Fruit fly (Drosophila melanogaster): ENCODE data around the gene CG10428.

CG10428 gene

dm6 chr2L:18953512-18954254 is 5.0 kb downstream of the CG10428 start (continued):
- TF ChIP-seq unpg (GFP tag; optimal IDR thresholded peaks at IDR 0.05) = peak; percentile 17
- no peak for TF ChIP-seq CG6765 (GFP tag; optimal IDR thresholded peaks at IDR 0.05)
- TF ChIP-seq CG6813 (GFP tag; optimal IDR thresholded peaks at IDR 0.05) = peak; percentile 9
- TF ChIP-seq lilli (GFP tag; optimal IDR thresholded peaks at IDR 0.05) = no peak
- no peak; the same call in 2 of the 3 replicates for TF ChIP-seq tgo (GFP tag; IDR thresholded peaks at IDR 0.05)
- peak; percentile 9 for TF ChIP-seq CG13775 (GFP tag; optimal IDR thresholded peaks at IDR 0.05)
- TF ChIP-seq row (GFP tag; IDR thresholded peaks at IDR 0.05) = peak; percentile 66
- no peak for TF ChIP-seq CG3407 (GFP tag; optimal IDR thresholded peaks at IDR 0.05)
- TF ChIP-seq odd (GFP tag; optimal IDR thresholded peaks at IDR 0.05) = peak; percentile 25
- TF ChIP-seq pan (optimal IDR thresholded peaks at IDR 0.05) = no peak
- TF ChIP-seq pan (GFP tag; optimal IDR thresholded peaks at IDR 0.05 in 1 of 2, IDR thresholded peaks at IDR 0.05 in 1 of 2) = no peak
- TF ChIP-seq gem (tag; optimal IDR thresholded peaks at IDR 0.05) = peak; percentile 71
- no peak for TF ChIP-seq jigr1 (GFP tag; IDR thresholded peaks at IDR 0.05)
- TF ChIP-seq Camta (GFP tag; optimal IDR thresholded peaks at IDR 0.05) = no peak
- TF ChIP-seq schlank (tag; optimal IDR thresholded peaks at IDR 0.05) = no peak
- TF ChIP-seq CG6854 (GFP tag; optimal IDR thresholded peaks at IDR 0.05) = no peak
- peak; percentile 17 for TF ChIP-seq CG13424 (tag; optimal IDR thresholded peaks at IDR 0.05)
- peak; percentile 17 for TF ChIP-seq cwo (GFP tag; optimal IDR thresholded peaks at IDR 0.05)
- TF ChIP-seq Ssrp (tag; optimal IDR thresholded peaks at IDR 0.05) = peak; percentile 8
- no peak for TF ChIP-seq amos (GFP tag; IDR thresholded peaks at IDR 0.05; ENCODE audit: partially characterized antibody)
- no peak for TF ChIP-seq CG1529 (GFP tag; optimal IDR thresholded peaks at IDR 0.05)
- TF ChIP-seq CG17361 (GFP tag; IDR thresholded peaks at IDR 0.05) = peak; percentile 72; the same call in 2 of the 3 replicates
- no peak for TF ChIP-seq cad (GFP tag; optimal IDR thresholded peaks at IDR 0.05)
- no peak for TF ChIP-seq CG15073 (GFP tag; optimal IDR thresholded peaks at IDR 0.05)
- no peak for TF ChIP-seq Myb (GFP tag; optimal IDR thresholded peaks at IDR 0.05)
- peak; percentile 14 for TF ChIP-seq CG10147 (GFP tag; optimal IDR thresholded peaks at IDR 0.05)
- TF ChIP-seq CG17829 (tag; optimal IDR thresholded peaks at IDR 0.05) = peak; percentile 29
- TF ChIP-seq CG14441 (GFP tag; IDR thresholded peaks at IDR 0.05) = no peak
- peak in 1 of 2 experiments; percentile 37 for TF ChIP-seq Hr51 (GFP tag; optimal IDR thresholded peaks at IDR 0.05)
- no peak for TF ChIP-seq danr (GFP tag; IDR thresholded peaks at IDR 0.05)
- no peak for TF ChIP-seq HLH4C (GFP tag; IDR thresholded peaks at IDR 0.05; ENCODE audit: partially characterized antibody)
- TF ChIP-seq CG30431 (GFP tag; optimal IDR thresholded peaks at IDR 0.05) = no peak
- peak; percentile 58 for TF ChIP-seq CG7839 (tag; optimal IDR thresholded peaks at IDR 0.05)
- peak; percentile 22 for TF ChIP-seq CG8388 (GFP tag; optimal IDR thresholded peaks at IDR 0.05)
- TF ChIP-seq BEAF-32 (GFP tag; optimal IDR thresholded peaks at IDR 0.05) = no peak
- TF ChIP-seq CG30403 (GFP tag; optimal IDR thresholded peaks at IDR 0.05) = peak; percentile 42
- no peak for TF ChIP-seq ham (GFP tag; IDR thresholded peaks at IDR 0.05)
- peak; percentile 33 for TF ChIP-seq CG12391 (tag; optimal IDR thresholded peaks at IDR 0.05)
- TF ChIP-seq gcm2 (GFP tag; optimal IDR thresholded peaks at IDR 0.05) = no peak
- TF ChIP-seq Hand (GFP tag; optimal IDR thresholded peaks at IDR 0.05) = no peak
- peak; percentile 61; the same call in 1 of the 2 replicates for TF ChIP-seq Rfx (GFP tag; IDR thresholded peaks at IDR 0.05)
- no peak for TF ChIP-seq Abd-B (GFP tag; optimal IDR thresholded peaks at IDR 0.05)
- TF ChIP-seq CG4360 (GFP tag; IDR thresholded peaks at IDR 0.05) = no peak
